Worm (Caenorhabditis elegans) whole organism, L2 larva: ENCODE results near the gene F32D8.5.

Experiments
- R02D3.7 ChIP-seq: fragments of 150-350 bp; optimal IDR thresholded peaks from 2 replicates; lab custom pipeline; 2014; ENCODE audit warnings: missing biosample characterization, missing genetic modification characterization
- ZK546.5 ChIP-seq: sonication (generic microtip); optimal IDR thresholded peaks from 2 replicates; lab custom pipeline; 2017; ENCODE audit warnings: missing biosample characterization, missing genetic modification characterization
- aly-2 ChIP-seq: fragments of 150-350 bp; optimal IDR thresholded peaks from 2 replicates; lab custom pipeline; 2014; ENCODE audit warnings: missing biosample characterization, missing genetic modification characterization
- ama-1 ChIP-seq: fragments of 150-350 bp; optimal IDR thresholded peaks from 2 replicates; lab custom pipeline; 2018; ENCODE audit warnings: inconsistent platforms
- ceh-16 ChIP-seq: fragments of 150-350 bp; optimal IDR thresholded peaks from 2 replicates; lab custom pipeline; 2014; ENCODE audit warnings: missing biosample characterization, missing genetic modification characterization
- egl-27 ChIP-seq: sonication (generic microtip); optimal IDR thresholded peaks from 3 replicates; lab custom pipeline; 2017; ENCODE audit warnings: missing biosample characterization, missing genetic modification reagents, missing genetic modification characterization
- elt-1 ChIP-seq: fragments of 150-350 bp; optimal IDR thresholded peaks from 2 replicates; lab custom pipeline; 2014; ENCODE audit warnings: missing biosample characterization, missing genetic modification characterization
- lin-13 ChIP-seq: fragments of 150-350 bp; optimal IDR thresholded peaks from 2 replicates; lab custom pipeline; 2014; ENCODE audit warnings: missing biosample characterization, missing genetic modification reagents, missing genetic modification characterization
- mab-5 ChIP-seq: fragments of 150-350 bp; optimal IDR thresholded peaks from 2 replicates; lab custom pipeline; 2014; ENCODE audit warnings: missing biosample characterization, missing genetic modification characterization
- mdl-1 ChIP-seq, 2 experiments: fragments of 150-350 bp in 1 of 2; sonication (generic microtip) in 1 of 2; optimal IDR thresholded peaks; 2 replicates each; lab custom pipeline; 2017; ENCODE audit warnings: missing biosample characterization in 2 of 2, missing genetic modification characterization in 2 of 2
- nhr-11 ChIP-seq: fragments of 150-350 bp; optimal IDR thresholded peaks from 2 replicates; lab custom pipeline; 2014; ENCODE audit warnings: missing biosample characterization, missing genetic modification characterization
- snpc-4 ChIP-seq: fragments of 150-350 bp; optimal IDR thresholded peaks from 2 replicates; lab custom pipeline; 2014; ENCODE audit warnings: missing biosample characterization, missing genetic modification characterization
- ztf-1 ChIP-seq: fragments of 200-800 bp; sonication (Bioruptor generic); conservative IDR thresholded peaks from 2 replicates; pipeline ENCODE4 v1.3.6; 2022; ENCODE audit warnings: missing genetic modification characterization, missing compliant biosample characterization

DNA sequence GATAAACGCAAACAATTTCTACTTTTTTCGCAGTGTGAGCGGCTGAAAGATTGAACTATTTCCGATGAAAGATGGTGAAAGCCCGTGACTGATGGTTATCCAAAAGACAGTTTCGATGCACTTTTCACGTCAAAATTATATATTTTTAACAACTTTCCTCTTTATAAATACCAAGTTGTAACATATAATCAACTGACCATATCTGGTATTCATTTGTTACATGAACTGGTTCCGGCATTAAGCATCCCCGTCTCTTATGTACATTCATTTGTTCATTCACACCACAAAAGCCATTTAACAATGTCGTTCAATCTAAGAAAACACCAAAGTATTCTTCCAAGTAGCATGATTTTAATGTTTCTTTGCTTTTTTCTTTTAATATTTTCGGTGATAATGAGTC is 11.1 kb upstream of the F32D8.5 start, which contains the start of gene F32D8.2:
- TF ChIP-seq egl-27 (tag; lab: Kevin White, UChicago) (no peak), R02D3.7 (tag; lab: Kevin White, UChicago) (no peak), ama-1 (lab: Kevin White, UChicago) (no peak), ceh-16 (no peak), ztf-1 (GFP tag; lab: Robert Waterston, UW) (no peak), snpc-4 (no peak), mdl-1 (tag; optimal IDR thresholded peaks at IDR 0.05; lab: Kevin White, UChicago) (no peak), aly-2 (tag; lab: Kevin White, UChicago) (no peak), lin-13 (no peak), elt-1 (tag; lab: Kevin White, UChicago) (no peak), ZK546.5 (no peak), mab-5 (tag; lab: Kevin White, UChicago) (no peak), nhr-11 (tag; lab: Kevin White, UChicago) (no peak)
